Fruit fly (Drosophila melanogaster) whole organism, prepupa: ENCODE measurements around the gene moi.

Experiments
- Blimp-1 ChIP-seq: fragments of 200-800 bp; sonication (Bioruptor generic); optimal IDR thresholded peaks from 3 replicates; lab custom pipeline; 2017; ENCODE audit warnings: missing biosample characterization, missing genetic modification characterization, mild to moderate bottlenecking, moderate library complexity, missing genetic modification reagents
- CG10631 ChIP-seq: fragments of 200-800 bp; sonication (Bioruptor generic); optimal IDR thresholded peaks from 2 replicates; lab custom pipeline; 2016; ENCODE audit warnings: missing biosample characterization, missing genetic modification characterization
- CG10669 ChIP-seq: fragments of 200-800 bp; sonication (Bioruptor generic); optimal IDR thresholded peaks from 3 replicates; lab custom pipeline; 2018; ENCODE audit warnings: missing biosample characterization, mild to moderate bottlenecking, missing genetic modification characterization, moderate library complexity
- CG11294 ChIP-seq: fragments of 200-800 bp; sonication (Bioruptor generic); IDR thresholded peaks from 2 replicates; pipeline ENCODE4 v1.3.6; 2022; ENCODE audit warnings: missing biosample characterization, missing genetic modification characterization
- CG11902 ChIP-seq: fragments of 200-800 bp; sonication (Bioruptor generic); optimal IDR thresholded peaks from 3 replicates; lab custom pipeline; 2016; ENCODE audit warnings: missing biosample characterization, missing genetic modification characterization
- CG15336 ChIP-seq: fragments of 200-800 bp; sonication (Bioruptor generic); IDR thresholded peaks from 2 replicates; pipeline ENCODE4 v1.3.6; 2022; ENCODE audit warnings: missing biosample characterization, missing genetic modification characterization
- CG1621 ChIP-seq: fragments of 200-800 bp; sonication (Bioruptor generic); optimal IDR thresholded peaks from 3 replicates; lab custom pipeline; 2018; ENCODE audit warnings: missing biosample characterization, mild to moderate bottlenecking, missing genetic modification characterization
- CG3032 ChIP-seq: fragments of 200-800 bp; optimal IDR thresholded peaks from 2 replicates; lab custom pipeline; 2019; ENCODE audit warnings: missing biosample characterization, mild to moderate bottlenecking, missing genetic modification characterization, moderate library complexity
- CG32006 ChIP-seq: fragments of 200-800 bp; sonication (Bioruptor generic); optimal IDR thresholded peaks from 3 replicates; lab custom pipeline; 2017; ENCODE audit warnings: missing biosample characterization, mild to moderate bottlenecking, missing genetic modification characterization
- CG3919 ChIP-seq: fragments of 200-800 bp; sonication (Bioruptor generic); optimal IDR thresholded peaks from 3 replicates; lab custom pipeline; 2016; ENCODE audit warnings: missing biosample characterization, missing genetic modification characterization
- CG4318 ChIP-seq: fragments of 200-800 bp; sonication (Bioruptor generic); optimal IDR thresholded peaks from 3 replicates; lab custom pipeline; 2017; ENCODE audit warnings: missing biosample characterization, mild to moderate bottlenecking, missing genetic modification characterization
- CG6163 ChIP-seq: fragments of 200-800 bp; sonication (Bioruptor generic); IDR thresholded peaks from 3 replicates; pipeline ENCODE4 v1.3.6; 2022; ENCODE audit warnings: missing biosample characterization, missing genetic modification characterization
- CG6792 ChIP-seq: fragments of 200-800 bp; sonication (Bioruptor generic); optimal IDR thresholded peaks from 3 replicates; lab custom pipeline; 2016; ENCODE audit warnings: missing biosample characterization, missing genetic modification characterization
- CG6854 ChIP-seq: fragments of 200-800 bp; sonication (Bioruptor generic); optimal IDR thresholded peaks from 2 replicates; lab custom pipeline; 2017; ENCODE audit warnings: missing biosample characterization, mild to moderate bottlenecking, missing genetic modification characterization
- CG7368 ChIP-seq: fragments of 200-800 bp; sonication (Bioruptor generic); optimal IDR thresholded peaks from 3 replicates; lab custom pipeline; 2016; ENCODE audit warnings: missing biosample characterization, missing genetic modification characterization
- CG8119 ChIP-seq: fragments of 200-800 bp; sonication (Bioruptor generic); IDR thresholded peaks from 3 replicates; pipeline ENCODE4 v1.3.6; 2022; ENCODE audit warnings: missing biosample characterization, missing genetic modification characterization
- CG8319 ChIP-seq: fragments of 200-800 bp; sonication (Bioruptor generic); optimal IDR thresholded peaks from 3 replicates; lab custom pipeline; 2016; ENCODE audit warnings: missing biosample characterization, missing genetic modification characterization
- CG8632 ChIP-seq: fragments of 200-800 bp; sonication (Bioruptor generic); optimal IDR thresholded peaks from 3 replicates; lab custom pipeline; 2016; ENCODE audit warnings: missing biosample characterization, missing genetic modification characterization
- CG9139 ChIP-seq: fragments of 200-800 bp; sonication (Bioruptor generic); optimal IDR thresholded peaks from 3 replicates; lab custom pipeline; 2017; ENCODE audit warnings: missing biosample characterization, mild to moderate bottlenecking, missing genetic modification characterization
- Eip75B ChIP-seq: fragments of 200-800 bp; sonication (Bioruptor generic); optimal IDR thresholded peaks from 3 replicates; lab custom pipeline; 2016; ENCODE audit warnings: missing biosample characterization, missing genetic modification characterization
- Eip78C ChIP-seq: fragments of 200-800 bp; sonication (Bioruptor generic); peaks from one replicate; lab custom pipeline; 2016; ENCODE audit warnings: missing biosample characterization, missing genetic modification characterization
- Eip93F ChIP-seq: fragments of 200-800 bp; sonication (Bioruptor generic); optimal IDR thresholded peaks from 2 replicates; lab custom pipeline; 2016; ENCODE audit warnings: missing biosample characterization, mild to moderate bottlenecking, missing genetic modification characterization
- Ets21C ChIP-seq: fragments of 200-800 bp; sonication (Bioruptor generic); optimal IDR thresholded peaks from 3 replicates; lab custom pipeline; 2016; ENCODE audit warnings: missing biosample characterization, missing genetic modification characterization
- Ets96B ChIP-seq: fragments of 200-800 bp; optimal IDR thresholded peaks from 2 replicates; lab custom pipeline; 2019; ENCODE audit warnings: missing biosample characterization, mild to moderate bottlenecking, missing genetic modification characterization, moderate library complexity
- Gug ChIP-seq: fragments of 200-800 bp; sonication (Bioruptor generic); IDR thresholded peaks from 2 replicates; pipeline ENCODE4 v1.3.6; 2022; ENCODE audit warnings: missing biosample characterization, missing genetic modification characterization
- Hr38 ChIP-seq: sonication (Bioruptor generic); optimal IDR thresholded peaks from 2 replicates; lab custom pipeline; 2016; ENCODE audit warnings: missing biosample characterization, missing genetic modification characterization
- Hr39 ChIP-seq: fragments of 200-800 bp; sonication (Bioruptor generic); optimal IDR thresholded peaks from 2 replicates; lab custom pipeline; 2016; ENCODE audit warnings: missing biosample characterization, missing genetic modification characterization
- Met ChIP-seq: fragments of 200-800 bp; sonication (Bioruptor generic); optimal IDR thresholded peaks from 3 replicates; lab custom pipeline; 2016; ENCODE audit warnings: missing biosample characterization, missing genetic modification characterization
- Smox ChIP-seq: fragments of 200-800 bp; sonication (Bioruptor generic); optimal IDR thresholded peaks from 3 replicates; lab custom pipeline; 2016; ENCODE audit warnings: missing biosample characterization, missing genetic modification characterization
- Sox102F ChIP-seq: fragments of 200-800 bp; sonication (Bioruptor generic); optimal IDR thresholded peaks from 2 replicates; lab custom pipeline; 2016; ENCODE audit warnings: missing biosample characterization, mild to moderate bottlenecking, missing genetic modification characterization
- Sox15 ChIP-seq: fragments of 200-800 bp; sonication (Bioruptor generic); optimal IDR thresholded peaks from 3 replicates; lab custom pipeline; 2016; ENCODE audit warnings: missing biosample characterization, missing genetic modification characterization
- acj6 ChIP-seq: fragments of 200-800 bp; sonication (Bioruptor generic); optimal IDR thresholded peaks from 3 replicates; lab custom pipeline; 2016; ENCODE audit warnings: missing biosample characterization, missing genetic modification characterization
- dac ChIP-seq: fragments of 200-800 bp; sonication (Bioruptor generic); optimal IDR thresholded peaks from 2 replicates; lab custom pipeline; 2017; ENCODE audit warnings: missing biosample characterization, mild to moderate bottlenecking, missing genetic modification characterization
- dsx ChIP-seq: fragments of 200-800 bp; optimal IDR thresholded peaks from 3 replicates; lab custom pipeline; 2019; ENCODE audit warnings: missing biosample characterization, mild to moderate bottlenecking, missing genetic modification characterization, moderate library complexity; ENCODE audit not compliant: poor library complexity, severe bottlenecking
- eg ChIP-seq: fragments of 200-800 bp; sonication (Bioruptor generic); IDR thresholded peaks from 3 replicates; pipeline ENCODE4 v1.3.6; 2022; ENCODE audit warnings: missing biosample characterization, missing genetic modification characterization
- esn ChIP-seq: fragments of 200-800 bp; sonication (Bioruptor generic); optimal IDR thresholded peaks from 2 replicates; lab custom pipeline; 2016; ENCODE audit warnings: missing biosample characterization, mild to moderate bottlenecking, missing genetic modification characterization, moderate library complexity
- fd59A ChIP-seq: fragments of 200-800 bp; sonication (Bioruptor generic); optimal IDR thresholded peaks from 2 replicates; lab custom pipeline; 2017; ENCODE audit warnings: missing biosample characterization, mild to moderate bottlenecking, missing genetic modification characterization, missing genetic modification reagents
- fd85E ChIP-seq: fragments of 200-800 bp; sonication (Bioruptor generic); optimal IDR thresholded peaks from 3 replicates; lab custom pipeline; 2016; ENCODE audit warnings: missing biosample characterization, missing genetic modification characterization
- fkh ChIP-seq: fragments of 200-800 bp; sonication (Bioruptor generic); optimal IDR thresholded peaks from 3 replicates; lab custom pipeline; 2017; ENCODE audit warnings: missing biosample characterization, mild to moderate bottlenecking, missing genetic modification characterization, moderate library complexity
- lz ChIP-seq: fragments of 200-800 bp; sonication (Bioruptor generic); optimal IDR thresholded peaks from 3 replicates; lab custom pipeline; 2016; ENCODE audit warnings: missing biosample characterization, missing genetic modification characterization
- pdm3 ChIP-seq: fragments of 200-800 bp; sonication (Bioruptor generic); optimal IDR thresholded peaks from 3 replicates; lab custom pipeline; 2016; ENCODE audit warnings: missing biosample characterization, missing genetic modification characterization
- spab ChIP-seq: fragments of 200-800 bp; sonication (Bioruptor generic); optimal IDR thresholded peaks from 2 replicates; lab custom pipeline; 2017; ENCODE audit warnings: missing biosample characterization, mild to moderate bottlenecking, missing genetic modification characterization, missing genetic modification reagents
- ss ChIP-seq, 2 experiments: fragments of 200-800 bp; sonication (Bioruptor generic); optimal IDR thresholded peaks; 2 replicates in 1 of 2; 3 replicates in 1 of 2; lab custom pipeline; 2017 to 2018; ENCODE audit warnings: mild to moderate bottlenecking in 2 of 2, missing biosample characterization in 2 of 2, missing genetic modification characterization in 2 of 2, moderate library complexity in 1 of 2
- topi ChIP-seq: fragments of 200-800 bp; sonication (Bioruptor generic); optimal IDR thresholded peaks from 3 replicates; lab custom pipeline; 2016; ENCODE audit warnings: missing biosample characterization, missing genetic modification characterization
- vri ChIP-seq: fragments of 200-800 bp; sonication (Bioruptor generic); optimal IDR thresholded peaks from 3 replicates; lab custom pipeline; 2016; ENCODE audit warnings: missing biosample characterization, mild to moderate bottlenecking, missing genetic modification characterization

moi gene

DNA sequence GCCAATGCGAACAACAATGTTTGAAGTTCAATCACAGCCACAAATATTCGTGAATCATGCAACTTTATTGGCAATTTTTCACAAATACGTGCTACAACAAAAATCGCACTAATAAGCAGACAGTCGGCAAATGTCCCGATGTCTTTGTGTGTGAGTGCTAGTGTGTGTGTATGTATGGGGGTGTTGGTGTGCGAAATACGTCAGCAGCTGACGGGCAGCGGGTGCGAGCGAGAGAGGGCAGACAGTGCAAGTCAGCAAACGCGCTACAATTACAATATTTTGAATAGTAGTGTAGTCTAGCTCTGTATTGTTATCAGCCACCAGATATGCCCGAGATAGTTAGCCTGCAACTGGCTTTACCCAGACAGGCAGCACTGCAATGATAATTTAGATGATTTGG is 9.3 kb upstream of the moi start:
- TF ChIP-seq Sox15 (GFP tag; lab: Kevin White, UChicago): no peak
- no peak for TF ChIP-seq CG10669 (GFP tag; lab: Kevin White, UChicago)
- TF ChIP-seq dsx: no peak
- no peak for TF ChIP-seq Sox102F
- no peak for TF ChIP-seq Hr38 (GFP tag; lab: Kevin White, UChicago)
- TF ChIP-seq eg: no peak
- TF ChIP-seq Hr39: no peak
- no peak for TF ChIP-seq CG8119 (GFP tag; lab: Robert Waterston, UW)
- TF ChIP-seq Smox (GFP tag; lab: Kevin White, UChicago): no peak
- TF ChIP-seq topi (GFP tag; lab: Kevin White, UChicago): no peak
- no peak for TF ChIP-seq Blimp-1 (GFP tag; lab: Kevin White, UChicago)

DNA sequence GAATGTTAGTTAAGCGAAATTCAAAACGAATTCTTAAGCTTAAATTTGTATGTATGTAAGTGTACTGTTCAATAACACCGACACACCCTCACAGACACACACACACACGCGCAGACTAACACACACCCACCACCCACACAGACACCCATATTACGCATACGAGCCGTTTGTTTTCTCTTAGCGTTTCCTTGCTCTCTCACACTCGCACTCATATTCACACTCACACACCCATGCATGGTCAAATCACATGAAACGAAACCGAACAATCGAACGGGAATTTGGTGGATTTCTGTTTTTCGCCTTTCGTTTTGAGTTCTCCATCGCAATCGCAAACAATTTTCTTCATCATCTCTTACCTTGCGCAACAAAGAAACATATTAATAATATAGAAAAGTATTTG is 6.1 kb upstream of the moi start:
- TF ChIP-seq dsx: no peak
- no peak for TF ChIP-seq CG10669 (GFP tag; lab: Kevin White, UChicago)
- TF ChIP-seq CG6792: no peak
- no peak for TF ChIP-seq CG4318
- no peak for TF ChIP-seq spab
- TF ChIP-seq CG8632: no peak
- TF ChIP-seq Smox (GFP tag; lab: Kevin White, UChicago): no peak
- no peak for TF ChIP-seq CG6854 (GFP tag; lab: Kevin White, UChicago)
- TF ChIP-seq CG15336 (GFP tag; lab: Robert Waterston, UW): no peak
- TF ChIP-seq Ets96B (tag; lab: Kevin White, UChicago): no peak
- TF ChIP-seq dac: no peak
- no peak for TF ChIP-seq Eip78C (GFP tag; lab: Kevin White, UChicago)
- TF ChIP-seq Sox15 (GFP tag; lab: Kevin White, UChicago): no peak
- no peak for TF ChIP-seq Met
- TF ChIP-seq Hr39: no peak
- TF ChIP-seq vri: no peak
- no peak for TF ChIP-seq esn (GFP tag; lab: Kevin White, UChicago)
- TF ChIP-seq CG7368 (GFP tag; lab: Kevin White, UChicago): no peak

DNA sequence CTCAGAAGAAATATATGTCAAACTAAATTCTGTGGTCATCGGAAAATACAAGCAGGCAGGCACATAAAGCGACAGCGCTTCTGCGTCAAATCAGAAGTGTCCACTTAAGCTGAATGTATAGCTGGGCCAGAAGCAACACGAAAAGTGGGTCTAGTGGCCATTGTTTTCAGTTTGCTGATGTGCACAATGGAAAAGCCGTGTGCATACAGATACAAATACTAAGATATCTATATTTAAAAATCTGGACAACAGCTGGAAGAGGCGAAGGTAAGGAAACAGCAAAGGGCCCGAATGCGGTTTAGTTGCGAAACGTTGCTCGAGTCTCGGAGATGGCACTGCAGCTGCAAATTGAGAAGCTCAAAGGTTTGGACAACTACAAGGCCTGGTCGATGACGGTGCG is 4.5 kb upstream of the moi start, which contains the start of gene CG18598:
CG18598 (plus strand) TSS at position 301 of the 400 bp plus-strand sequence.
- TF ChIP-seq CG3919 (GFP tag; lab: Kevin White, UChicago) (no peak), CG8119 (GFP tag; lab: Robert Waterston, UW) (no peak), Met (no peak), CG11902 (no peak), CG15336 (GFP tag; lab: Robert Waterston, UW) (no peak), lz (no peak), acj6 (GFP tag; lab: Kevin White, UChicago) (no peak), CG11294 (GFP tag; lab: Robert Waterston, UW) (no peak), dsx (no peak)

DNA sequence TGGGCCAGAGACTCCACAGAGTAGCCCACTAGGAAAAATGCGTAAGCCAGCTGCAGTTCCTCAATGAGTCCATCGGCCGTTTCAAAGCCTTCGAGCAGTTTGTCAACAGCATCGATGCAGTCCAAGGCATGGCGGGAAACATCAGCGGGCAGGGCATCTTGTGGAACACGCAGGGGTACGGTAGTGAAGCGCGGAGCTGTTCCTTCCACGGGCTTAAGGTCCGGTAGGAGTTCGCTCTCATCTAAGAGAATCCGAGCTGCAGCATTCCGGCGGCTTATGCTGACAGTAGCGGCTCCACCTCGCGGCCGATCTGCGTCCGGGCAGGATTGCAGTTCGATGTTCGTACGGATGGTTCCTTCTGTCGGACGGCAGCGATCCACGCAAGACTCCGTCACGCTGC is 3.5 kb upstream of the moi start:
- no peak for TF ChIP-seq CG1621 (tag; lab: Kevin White, UChicago)
- no peak for TF ChIP-seq lz
- TF ChIP-seq CG32006 (GFP tag; lab: Kevin White, UChicago): no peak
- TF ChIP-seq Ets21C (GFP tag; lab: Kevin White, UChicago): no peak
- TF ChIP-seq Ets96B (tag; lab: Kevin White, UChicago): no peak
- TF ChIP-seq pdm3: no peak
- no peak for TF ChIP-seq Gug (GFP tag; lab: Robert Waterston, UW)
- no peak for TF ChIP-seq fd85E (GFP tag; lab: Kevin White, UChicago)
- TF ChIP-seq CG6163 (GFP tag; lab: Robert Waterston, UW): no peak
- TF ChIP-seq Eip75B (GFP tag; lab: Kevin White, UChicago): no peak
- no peak for TF ChIP-seq fkh (GFP tag; lab: Kevin White, UChicago)
- TF ChIP-seq Eip93F (GFP tag; lab: Kevin White, UChicago): no peak
- TF ChIP-seq ss (GFP tag; optimal IDR thresholded peaks at IDR 0.05; lab: Kevin White, UChicago): no peak
- TF ChIP-seq CG7368 (GFP tag; lab: Kevin White, UChicago): no peak
- no peak for TF ChIP-seq CG10631
- TF ChIP-seq CG11902: no peak
- no peak for TF ChIP-seq fd59A (GFP tag; lab: Kevin White, UChicago)
- TF ChIP-seq CG8319 (GFP tag; lab: Kevin White, UChicago): no peak
- TF ChIP-seq CG3032: no peak
- TF ChIP-seq CG9139: no peak
